Fruit fly (Drosophila melanogaster): ENCODE results near the gene CG17107.

DNA sequence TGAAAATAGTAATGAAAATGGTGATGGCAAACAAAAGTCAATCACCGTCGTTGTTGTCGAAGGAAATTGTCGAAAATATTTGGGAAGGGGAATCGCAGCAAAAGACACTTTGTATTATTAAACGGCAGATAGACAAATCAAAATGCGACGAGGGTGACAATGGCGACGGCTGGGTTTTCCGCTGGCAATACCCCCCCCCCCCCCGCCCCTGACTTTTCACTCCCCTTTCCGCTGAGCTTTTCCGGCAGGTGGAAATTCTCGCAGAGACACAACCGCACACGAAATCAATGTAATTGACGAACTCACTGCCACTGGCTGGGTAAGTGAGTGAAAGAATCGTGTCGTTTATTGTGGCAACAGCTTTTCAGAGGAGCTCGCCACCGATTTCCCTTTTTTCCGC is 26.4 kb downstream of the CG17107 start:
- TF ChIP-seq tai (GFP tag; optimal IDR thresholded peaks at IDR 0.05), result no peak
- TF ChIP-seq Hnf4 (GFP tag; optimal IDR thresholded peaks at IDR 0.05), result no peak
- no peak for TF ChIP-seq N (GFP tag; optimal IDR thresholded peaks at IDR 0.05)
- TF ChIP-seq woc (GFP tag; optimal IDR thresholded peaks at IDR 0.05), result no peak
